Worm (Caenorhabditis elegans) whole organism, L2 larva: ENCODE results near the gene sra-2.

Experiments
- nhr-11 ChIP-seq: fragments of 150-350 bp; optimal IDR thresholded peaks from 2 replicates; lab custom pipeline; 2014; ENCODE audit warnings: missing biosample characterization, missing genetic modification characterization
- unc-39 ChIP-seq: fragments of 150-350 bp; optimal IDR thresholded peaks from 2 replicates; lab custom pipeline; 2014; ENCODE audit warnings: missing biosample characterization, missing genetic modification characterization

DNA sequence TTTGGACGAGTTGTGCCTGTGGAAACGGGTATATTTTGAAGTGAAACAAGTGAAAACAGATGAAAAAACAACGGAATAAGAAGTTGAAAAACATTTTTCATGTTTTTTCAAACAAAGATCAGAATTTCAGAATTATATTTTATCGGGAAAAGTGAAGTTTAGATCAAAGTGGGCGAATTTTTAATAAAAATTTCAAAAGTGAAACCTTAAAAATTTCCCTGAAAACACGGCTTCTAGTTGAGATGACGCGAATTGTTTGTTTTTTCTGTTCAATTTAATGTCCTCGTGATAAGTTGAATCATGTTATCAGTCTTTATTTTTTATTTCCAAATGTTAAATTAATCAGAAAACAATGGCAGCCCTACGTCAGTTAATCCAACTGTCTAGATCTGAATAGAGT lies 21.4 kb upstream of the sra-2 start, which contains the start of gene gcy-3:
- TF ChIP-seq nhr-11 (no peak), unc-39 (tag; lab: Kevin White, UChicago) (no peak)
